Worm (Caenorhabditis elegans) whole organism, L4/young adult: ENCODE results near the gene clc-10.

ENCODE experiments used
- W03F9.2 ChIP-seq: fragments of 150-350 bp; optimal IDR thresholded peaks from 2 replicates; lab custom pipeline; 2014; ENCODE audit warnings: missing biosample characterization, missing genetic modification characterization
- dao-5 ChIP-seq: sonication (generic microtip); optimal IDR thresholded peaks from 2 replicates; lab custom pipeline; 2016; ENCODE audit warnings: missing genotype, missing genetic modification characterization, moderate library complexity, missing compliant biosample characterization
- him-1 ChIP-seq: sonication (generic microtip); optimal IDR thresholded peaks from 2 replicates; lab custom pipeline; 2016; ENCODE audit warnings: missing genotype, missing genetic modification reagents, missing genetic modification characterization, missing compliant biosample characterization

The clc-10 gene

DNA sequence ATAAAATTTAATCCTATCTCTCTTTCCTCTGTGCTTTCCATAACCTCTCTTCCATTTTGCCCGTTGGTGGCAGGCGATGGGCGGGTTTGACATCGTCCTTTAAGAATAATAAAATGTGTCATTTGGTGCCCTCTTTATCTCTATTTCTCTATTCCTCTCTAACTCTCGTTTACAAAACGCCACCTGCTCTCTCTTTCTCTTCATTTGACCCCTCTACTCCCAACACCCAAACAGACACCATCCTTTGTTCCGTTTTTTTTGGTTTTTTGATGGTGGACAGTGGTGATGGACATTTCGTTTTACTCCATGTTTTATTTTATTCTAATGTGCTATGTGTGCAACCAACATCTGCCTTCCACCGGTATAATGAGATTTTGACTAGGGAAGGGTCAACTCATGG, 22.0 kb downstream of the clc-10 start:
- TF ChIP-seq W03F9.2 (tag; lab: Kevin White, UChicago) (no peak), dao-5 (no peak), him-1 (tag; lab: Kevin White, UChicago) (no peak)

- TF ChIP-seq him-1 (tag; lab: Kevin White, UChicago) (no peak), dao-5 (no peak), W03F9.2 (tag; lab: Kevin White, UChicago) (no peak)
Measured at ce11 chrIII:6080263-6080662, 23.4 kb downstream of the clc-10 start, which contains the start of gene attf-4. attf-4 (plus strand) TSS chrIII:6080563.

DNA sequence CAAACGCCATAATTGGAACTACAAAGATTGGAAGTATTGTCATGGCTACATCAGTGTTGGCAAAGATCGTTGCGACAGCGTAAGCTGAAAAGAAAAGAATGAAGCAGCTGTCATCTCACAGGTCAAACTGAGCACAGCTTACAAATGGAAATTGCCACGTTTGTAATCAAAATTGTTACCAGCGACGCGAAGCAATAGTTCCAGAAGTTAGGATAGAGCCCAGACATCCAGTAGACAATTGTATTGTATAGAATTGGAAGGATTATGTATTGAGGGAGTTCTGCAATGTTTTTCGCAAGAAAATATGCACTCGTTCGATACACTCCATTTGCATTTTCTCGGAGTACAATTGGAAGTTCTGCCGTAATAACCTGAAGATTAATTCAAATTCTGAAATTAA, 28.4 kb downstream of the clc-10 start:
- TF ChIP-seq dao-5: no peak

DNA sequence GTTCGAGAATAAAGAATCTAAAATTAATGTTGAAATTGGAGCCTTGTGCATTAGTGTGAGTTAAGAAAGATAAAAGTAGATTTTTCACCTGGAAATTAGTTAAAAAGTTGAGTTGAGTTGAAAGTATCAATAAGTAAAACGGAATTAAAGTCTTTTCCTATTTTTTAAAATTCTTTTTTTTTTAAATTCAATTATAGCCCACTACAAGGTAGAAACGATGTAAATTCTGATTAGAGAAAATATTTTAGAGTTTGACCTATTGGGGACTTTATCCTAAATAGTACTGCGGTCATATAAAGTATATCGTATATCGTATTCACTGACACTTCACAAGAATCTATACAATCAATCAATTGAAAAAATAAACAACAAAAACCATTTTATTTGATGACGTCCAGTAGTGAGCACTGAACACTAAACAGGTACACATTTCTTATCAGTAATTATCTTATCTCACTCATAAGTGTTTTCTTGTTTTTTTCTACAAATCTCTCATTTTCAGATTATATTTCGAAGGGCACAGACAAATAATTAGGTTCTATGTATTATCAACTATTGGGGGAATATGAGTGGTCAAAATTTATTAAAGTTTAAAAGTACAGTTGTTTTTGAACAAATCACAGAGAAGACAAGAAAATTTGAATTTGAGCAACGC, 31.0 kb downstream of the clc-10 start, which contains the start of gene wht-1:
Gene wht-1 (minus strand): TSS at position 51 of the 655 bp plus-strand sequence.
- TF ChIP-seq W03F9.2 (tag; lab: Kevin White, UChicago): no peak
- TF ChIP-seq dao-5: no peak
- no peak for TF ChIP-seq him-1 (tag; lab: Kevin White, UChicago)

ce11 chrIII:6095654-6096053, 38.8 kb downstream of the clc-10 start:
- TF ChIP-seq W03F9.2 (tag; lab: Kevin White, UChicago) (no peak), dao-5 (no peak), him-1 (tag; lab: Kevin White, UChicago) (no peak)

DNA sequence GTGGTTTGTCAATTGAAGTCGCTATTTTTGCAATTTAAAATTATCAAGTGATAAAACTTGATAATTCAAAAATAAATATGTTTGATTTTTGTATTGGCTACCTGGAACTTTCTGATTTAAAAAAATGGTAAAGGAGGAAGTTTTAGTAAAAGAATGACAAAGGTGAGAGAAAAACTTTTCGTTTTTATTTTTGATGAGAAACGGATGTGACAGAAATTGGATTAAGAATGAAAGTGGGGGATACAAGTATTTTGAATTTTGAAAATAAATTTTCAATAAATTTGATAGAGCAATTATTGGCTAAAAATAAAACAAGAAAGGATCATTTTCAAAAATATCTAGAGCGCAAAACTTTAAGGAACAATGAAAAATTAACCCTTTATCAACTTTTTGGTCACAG, 45.9 kb downstream of the clc-10 start, which contains the start of gene C05D10.4:
Gene C05D10.4 (minus strand): TSS at position 101 of the 400 bp plus-strand sequence.
- TF ChIP-seq dao-5: no peak
- no peak for TF ChIP-seq him-1 (tag; lab: Kevin White, UChicago)
- TF ChIP-seq W03F9.2 (tag; lab: Kevin White, UChicago): no peak

- TF ChIP-seq dao-5 (no peak), him-1 (tag; lab: Kevin White, UChicago) (no peak), W03F9.2 (tag; lab: Kevin White, UChicago) (no peak)
Measured at ce11 chrIII:6105897-6106296, 49.0 kb downstream of the clc-10 start.
